Worm (Caenorhabditis elegans) whole organism, L1 larva: ENCODE data around the gene F21D12.2.

Experiments
- ceh-8 ChIP-seq: fragments of 200-800 bp; sonication (Bioruptor generic); optimal IDR thresholded peaks from 2 replicates; lab custom pipeline; 2018; ENCODE audit warnings: mild to moderate bottlenecking, missing genetic modification characterization, moderate library complexity, missing compliant biosample characterization
- dpl-1 ChIP-seq, 3 experiments: fragments of 150-350 bp in 2 of 3; sonication (generic microtip) in 1 of 3; optimal IDR thresholded peaks; 2 replicates each; lab custom pipeline; 2014 to 2017; ENCODE audit warnings: missing biosample characterization in 3 of 3, missing genetic modification characterization in 3 of 3, missing genetic modification reagents in 3 of 3
- egl-13 ChIP-seq: sonication (generic microtip); optimal IDR thresholded peaks from 2 replicates; lab custom pipeline; 2016; ENCODE audit warnings: missing genotype, missing genetic modification reagents, missing genetic modification characterization, missing compliant biosample characterization
- egl-27 ChIP-seq, 2 experiments: fragments of 150-350 bp in 1 of 2; sonication (generic microtip); optimal IDR thresholded peaks; 3 replicates each; lab custom pipeline; 2017 to 2018; ENCODE audit warnings: missing biosample characterization in 2 of 2, missing genetic modification characterization in 2 of 2, missing genetic modification reagents in 2 of 2
- elt-2 ChIP-seq: sonication (generic microtip); optimal IDR thresholded peaks from 2 replicates; lab custom pipeline; 2016; ENCODE audit warnings: missing genetic modification characterization, mild to moderate bottlenecking, inconsistent platforms, missing compliant biosample characterization, missing genetic modification reagents
- fos-1 ChIP-seq: fragments of 150-350 bp; optimal IDR thresholded peaks from 2 replicates; lab custom pipeline; 2014; ENCODE audit warnings: missing biosample characterization, missing genetic modification characterization
- mdl-1 ChIP-seq, 2 experiments: fragments of 150-350 bp; optimal IDR thresholded peaks; 2 replicates each; lab custom pipeline; 2014 to 2017; ENCODE audit warnings: missing biosample characterization in 2 of 2, missing genetic modification characterization in 2 of 2, inconsistent platforms in 1 of 2
- nhr-12 ChIP-seq: sonication (generic microtip); optimal IDR thresholded peaks from 2 replicates; lab custom pipeline; 2017; ENCODE audit warnings: missing biosample characterization, missing genetic modification characterization
- nhr-237 ChIP-seq: fragments of 150-350 bp; optimal IDR thresholded peaks from 2 replicates; lab custom pipeline; 2014; ENCODE audit warnings: missing biosample characterization, missing genetic modification characterization
- snpc-4 ChIP-seq: fragments of 150-350 bp; optimal IDR thresholded peaks from 2 replicates; lab custom pipeline; 2014; ENCODE audit warnings: missing biosample characterization, missing genetic modification characterization
- swsn-7 ChIP-seq: sonication (generic microtip); optimal IDR thresholded peaks from 2 replicates; lab custom pipeline; 2016; ENCODE audit warnings: missing genetic modification characterization, missing compliant biosample characterization
- unc-62 ChIP-seq: fragments of 150-350 bp; optimal IDR thresholded peaks from 2 replicates; lab custom pipeline; 2014; ENCODE audit warnings: missing biosample characterization, missing genetic modification reagents, missing genetic modification characterization
- unc-86 ChIP-seq: sonication (generic microtip); optimal IDR thresholded peaks from 2 replicates; lab custom pipeline; 2016; ENCODE audit warnings: missing genetic modification characterization, missing compliant biosample characterization

ce11 chrII:7280584-7280983 is 37.0 kb upstream of the F21D12.2 start:
- TF ChIP-seq nhr-237 = no peak
- no peak for TF ChIP-seq swsn-7 (tag; lab: Kevin White, UChicago)
- no peak for TF ChIP-seq dpl-1 (GFP tag; optimal IDR thresholded peaks at IDR 0.05; lab: Kevin White, UChicago)
- TF ChIP-seq nhr-12 = no peak
- no peak for TF ChIP-seq unc-62 (GFP tag; lab: Kevin White, UChicago)
- no peak for TF ChIP-seq mdl-1 (tag; optimal IDR thresholded peaks at IDR 0.05; lab: Kevin White, UChicago)
- TF ChIP-seq egl-27 (tag; optimal IDR thresholded peaks at IDR 0.05; lab: Kevin White, UChicago) = no peak
- TF ChIP-seq egl-13 (tag; lab: Kevin White, UChicago) = no peak
- no peak for TF ChIP-seq snpc-4 (tag; lab: Kevin White, UChicago)
- no peak for TF ChIP-seq ceh-8 (GFP tag; lab: Kevin White, UChicago)
- TF ChIP-seq elt-2 = no peak
- no peak for TF ChIP-seq unc-86 (tag; lab: Kevin White, UChicago)
- no peak for TF ChIP-seq fos-1 (tag; lab: Kevin White, UChicago)
